Worm (Caenorhabditis elegans) whole organism, dauer: ENCODE data around the gene C40H1.7.

Experiments
- unc-62 ChIP-seq: sonication (generic microtip); optimal IDR thresholded peaks from 2 replicates; lab custom pipeline; 2017; ENCODE audit warnings: missing biosample characterization, missing genetic modification reagents, missing genetic modification characterization

The C40H1.7 gene

DNA sequence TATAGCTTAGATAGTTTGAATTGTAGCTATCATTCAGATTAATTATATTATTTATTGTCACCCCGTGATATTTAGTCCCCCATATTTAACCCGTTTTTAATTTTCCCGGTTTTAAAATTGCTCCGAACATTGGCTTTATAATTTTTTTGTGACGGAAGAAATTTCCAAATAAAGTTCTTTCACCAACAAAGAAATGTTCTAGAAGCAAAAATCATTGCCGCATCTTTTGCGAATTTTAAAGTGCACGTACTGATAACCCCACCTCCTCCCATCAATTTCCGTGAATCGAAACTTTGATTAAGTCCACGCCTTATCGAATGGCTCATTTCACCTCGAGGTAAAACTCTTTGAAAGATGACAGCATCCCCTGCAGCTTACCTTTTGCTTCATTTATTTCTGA, at the start of gene C40H1.7:
TSS of gene C40H1.7 (plus strand) at position 301 of the 400 bp plus-strand sequence.
- no peak for TF ChIP-seq unc-62 (GFP tag; lab: Kevin White, UChicago)

DNA sequence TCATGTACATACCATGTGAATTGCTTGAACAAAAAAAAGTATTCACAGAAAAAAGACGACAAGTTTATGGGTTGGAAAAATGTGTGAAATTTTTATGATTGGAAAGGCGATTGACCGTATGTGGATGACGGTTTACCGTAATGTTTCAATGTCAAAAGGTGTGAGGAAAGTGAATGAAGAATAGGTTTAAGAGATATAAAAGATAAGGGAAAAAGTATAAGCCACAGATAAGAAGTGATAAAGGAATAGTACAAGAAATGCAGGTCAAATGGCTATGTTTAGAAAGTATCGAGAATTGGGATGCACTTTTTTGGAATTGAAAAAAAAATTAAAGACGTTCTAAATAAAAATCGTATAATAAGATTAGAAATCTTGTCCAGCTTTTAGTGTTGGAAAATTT, 47.0 kb upstream of the C40H1.7 start:
- no peak for TF ChIP-seq unc-62 (GFP tag; lab: Kevin White, UChicago)

DNA sequence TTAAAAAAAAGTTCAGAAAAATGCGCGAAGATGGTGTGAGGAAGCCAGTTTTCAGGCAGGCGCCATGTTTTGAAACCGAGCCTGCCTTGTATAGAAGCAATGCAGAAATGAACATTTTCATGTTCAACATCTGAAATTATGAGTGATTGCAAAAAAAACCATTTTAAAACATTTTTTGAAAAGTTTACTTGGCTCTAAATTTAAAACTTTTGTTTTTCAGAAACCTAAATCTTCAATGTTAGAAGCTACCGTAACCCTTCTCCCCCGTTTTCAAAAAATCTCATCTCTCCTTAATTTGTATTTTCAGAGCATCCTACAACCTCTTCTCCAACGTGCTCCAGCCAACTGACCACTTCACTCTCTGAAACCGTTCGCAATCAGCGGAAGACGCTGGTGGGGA, 43.3 kb upstream of the C40H1.7 start, which contains the start of gene fozi-1:
TSS of gene fozi-1 (plus strand) at position 301 of the 400 bp plus-strand sequence.
- TF ChIP-seq unc-62 (GFP tag; lab: Kevin White, UChicago): no peak

DNA sequence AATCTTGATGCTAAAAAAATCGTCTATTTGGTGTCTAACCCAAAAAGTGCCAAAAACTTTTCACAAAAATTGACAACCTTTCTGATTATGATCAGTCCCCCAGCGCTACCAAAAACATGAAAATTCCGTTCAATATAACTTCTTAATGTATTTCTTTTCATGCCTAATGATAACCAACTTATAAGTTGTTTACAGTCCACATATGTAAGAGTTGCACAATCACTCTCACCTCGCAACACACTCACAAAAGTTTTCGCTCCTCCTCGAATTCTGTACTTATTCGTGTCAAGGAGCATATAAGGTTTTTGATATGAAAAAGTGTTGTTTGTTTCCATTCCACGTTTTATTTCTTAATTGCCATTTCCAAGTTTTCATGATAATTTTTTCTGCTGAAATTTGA, 36.3 kb upstream of the C40H1.7 start:
- no peak for TF ChIP-seq unc-62 (GFP tag; lab: Kevin White, UChicago)

DNA sequence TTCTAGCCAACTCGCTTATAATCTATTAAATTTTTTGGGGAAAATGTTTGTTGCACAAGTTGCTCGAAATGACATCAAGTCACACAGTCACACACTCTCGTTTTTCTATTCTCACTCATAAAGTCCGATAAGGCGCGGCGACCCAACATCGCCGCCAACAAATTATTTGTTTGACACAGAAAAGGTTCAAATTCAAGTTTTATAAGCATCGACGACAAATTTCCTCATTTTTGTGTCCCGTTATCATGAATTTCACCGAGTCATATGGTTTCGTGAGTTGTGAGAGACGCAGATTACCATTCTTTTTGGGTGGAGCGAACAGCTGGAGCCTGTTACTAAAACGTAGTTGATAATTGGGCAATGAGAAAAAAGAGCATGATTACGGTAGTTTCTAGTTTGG, 35.0 kb upstream of the C40H1.7 start:
- no peak for TF ChIP-seq unc-62 (GFP tag; lab: Kevin White, UChicago)

DNA sequence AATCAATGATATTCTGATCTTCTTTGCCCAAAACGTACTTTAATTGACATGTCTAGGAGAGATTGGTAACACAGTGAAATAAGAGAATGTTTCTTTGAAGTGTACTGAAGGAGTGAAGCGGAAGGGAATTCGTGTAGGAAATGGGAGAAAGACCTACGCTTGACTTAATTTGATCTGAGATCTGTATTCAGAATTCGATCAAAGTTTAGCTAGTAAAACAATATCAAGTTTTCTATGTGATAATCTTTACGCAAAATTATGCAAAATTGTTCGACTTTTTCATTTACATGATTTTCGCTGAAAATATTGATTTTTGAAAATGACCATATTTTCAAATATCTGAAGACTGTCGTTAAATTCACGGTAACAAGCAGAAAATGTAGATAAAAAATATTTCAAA, 27.5 kb upstream of the C40H1.7 start, which contains the start of gene K01B6.4:
TSS of gene K01B6.4 (minus strand) at position 101 of the 400 bp plus-strand sequence.
- TF ChIP-seq unc-62 (GFP tag; lab: Kevin White, UChicago): no peak

DNA sequence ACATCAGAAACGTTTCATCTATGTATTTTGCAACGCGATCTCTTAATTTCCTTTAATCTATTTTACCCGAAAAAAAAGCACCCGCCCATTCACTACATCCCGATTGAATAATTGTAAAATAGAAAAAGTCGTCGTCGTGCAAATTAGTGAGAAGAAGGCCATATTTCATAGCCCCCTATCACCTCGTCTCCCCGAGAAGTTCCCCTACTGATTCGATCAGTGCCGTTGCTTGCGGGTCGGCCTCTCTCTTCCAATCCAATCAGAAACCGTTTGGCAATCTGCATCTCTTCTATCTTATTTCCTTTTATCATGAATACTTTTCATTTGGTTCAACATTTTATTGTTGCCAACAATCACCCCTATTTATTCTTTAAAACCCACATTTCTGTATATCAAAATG, 25.7 kb upstream of the C40H1.7 start:
- no peak for TF ChIP-seq unc-62 (GFP tag; lab: Kevin White, UChicago)

DNA sequence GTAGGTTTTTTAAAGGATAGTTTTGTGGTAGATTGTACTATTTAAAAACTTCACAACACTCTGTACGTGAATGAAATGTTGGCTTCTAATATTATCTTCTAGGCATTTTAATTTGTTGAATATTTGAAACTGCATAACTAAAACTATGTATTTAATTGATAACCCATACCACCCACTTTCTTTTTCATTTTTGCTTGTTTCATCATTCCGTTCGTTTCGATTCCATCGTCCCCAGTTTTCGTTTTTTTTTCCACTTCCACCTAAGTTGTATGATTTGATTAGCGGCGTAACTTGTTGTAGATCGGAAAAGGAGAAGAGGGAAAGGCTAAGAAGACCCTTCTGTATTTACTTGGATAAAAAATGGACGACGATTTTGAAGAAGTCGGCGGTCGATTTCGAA, 24.9 kb upstream of the C40H1.7 start, which contains the start of gene K01B6.3:
TSS of gene K01B6.3 (plus strand) at position 301 of the 400 bp plus-strand sequence.
- no peak for TF ChIP-seq unc-62 (GFP tag; lab: Kevin White, UChicago)

DNA sequence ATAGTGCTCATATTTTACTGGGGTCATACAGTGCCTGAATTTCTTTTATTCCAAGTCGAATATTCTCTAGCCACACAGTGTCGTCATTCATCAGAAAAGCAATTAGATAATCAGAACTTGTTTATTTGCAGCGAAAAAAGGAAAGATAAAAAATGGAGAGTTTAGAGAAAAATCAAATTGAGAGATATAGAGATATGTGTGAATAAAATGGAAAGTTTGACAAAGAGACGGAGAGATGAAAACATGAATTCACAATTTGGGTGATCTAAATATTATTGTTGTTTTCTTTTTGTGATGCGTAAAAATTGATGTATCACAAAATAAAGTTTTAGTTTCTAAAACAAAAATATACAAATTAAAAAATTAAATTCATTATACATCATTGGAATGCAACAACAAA, 24.2 kb upstream of the C40H1.7 start:
- TF ChIP-seq unc-62 (GFP tag; lab: Kevin White, UChicago): no peak

DNA sequence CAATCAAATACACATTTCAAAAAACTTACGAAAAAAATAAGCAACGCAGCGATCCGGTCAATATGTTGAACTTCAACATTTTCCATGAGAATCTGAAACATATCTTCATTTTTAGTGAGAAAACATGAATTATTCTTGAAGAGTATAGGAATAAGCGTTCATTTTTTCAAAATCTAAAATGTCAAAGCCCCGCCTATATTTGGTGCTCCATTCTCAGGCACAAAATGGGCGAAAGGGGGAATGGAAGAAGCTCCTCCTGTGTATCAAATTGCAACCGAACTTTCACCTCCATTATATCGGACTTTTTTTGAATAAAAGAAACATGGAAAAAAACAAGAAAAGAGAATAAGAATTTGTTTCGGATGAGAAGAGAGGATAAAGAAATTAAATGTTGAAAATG, 18.2 kb upstream of the C40H1.7 start, which contains the start of gene srx-45:
TSS of gene srx-45 (minus strand) at position 101 of the 400 bp plus-strand sequence.
- no peak for TF ChIP-seq unc-62 (GFP tag; lab: Kevin White, UChicago)

DNA sequence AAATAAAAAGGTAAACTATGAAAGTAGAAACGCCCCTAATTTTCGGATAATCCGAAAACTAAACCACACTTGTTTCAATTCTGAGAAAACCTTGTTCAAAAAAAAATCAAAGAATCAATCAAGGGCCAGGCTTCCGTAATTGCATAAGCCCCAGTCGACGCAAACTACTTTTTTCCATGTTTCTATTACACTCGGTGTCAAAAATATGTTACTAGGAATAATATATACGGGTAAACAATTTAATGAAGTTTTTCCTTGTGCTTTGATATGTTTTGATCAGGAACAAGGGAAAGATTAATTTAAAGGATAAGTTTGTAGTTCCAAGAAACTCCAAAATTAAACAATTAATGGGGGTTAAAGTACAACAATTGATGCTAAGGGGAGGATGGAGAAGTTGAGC, 15.0 kb upstream of the C40H1.7 start:
- TF ChIP-seq unc-62 (GFP tag; lab: Kevin White, UChicago): no peak

DNA sequence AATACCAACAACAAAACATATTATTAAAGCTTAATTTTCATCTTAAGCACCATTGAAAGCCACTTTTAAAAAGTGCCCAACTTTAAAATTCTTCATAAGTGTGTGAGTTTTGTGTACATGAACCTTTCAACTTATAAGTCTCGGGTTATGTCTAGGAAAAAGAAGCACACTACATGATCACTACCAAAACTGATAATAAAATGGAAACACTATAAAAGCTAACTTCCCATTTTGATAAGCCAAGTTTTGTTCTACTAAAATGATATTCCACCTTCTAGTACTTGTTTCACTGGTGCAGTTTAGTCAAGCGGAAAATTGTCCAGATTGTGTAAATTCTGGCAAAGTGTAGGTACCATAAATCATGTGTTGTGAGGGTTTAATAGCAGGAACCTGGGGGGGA, 10.3 kb upstream of the C40H1.7 start, which contains the start of gene C40H1.8:
TSS of gene C40H1.8 (plus strand) at position 242 of the 400 bp plus-strand sequence.
- TF ChIP-seq unc-62 (GFP tag; lab: Kevin White, UChicago): no peak

DNA sequence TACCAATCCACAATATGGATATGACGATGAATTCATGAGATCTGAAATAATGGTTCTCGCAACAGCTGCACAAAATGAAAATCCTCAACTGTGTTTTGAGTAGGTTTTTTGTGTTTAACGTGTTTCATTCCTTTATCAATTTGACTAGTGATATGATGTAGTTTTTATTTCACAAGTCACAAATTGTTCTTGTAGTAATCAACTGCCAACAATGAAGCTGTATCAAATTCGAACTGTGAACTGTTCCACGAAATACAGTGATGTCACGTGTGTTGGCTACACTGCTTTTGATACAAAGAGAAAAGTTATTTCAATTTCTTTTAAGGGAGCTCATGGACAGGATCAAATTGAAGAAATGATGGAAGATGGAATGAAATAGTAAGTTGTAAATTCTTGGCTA, 9.6 kb upstream of the C40H1.7 start:
- TF ChIP-seq unc-62 (GFP tag; lab: Kevin White, UChicago): no peak

DNA sequence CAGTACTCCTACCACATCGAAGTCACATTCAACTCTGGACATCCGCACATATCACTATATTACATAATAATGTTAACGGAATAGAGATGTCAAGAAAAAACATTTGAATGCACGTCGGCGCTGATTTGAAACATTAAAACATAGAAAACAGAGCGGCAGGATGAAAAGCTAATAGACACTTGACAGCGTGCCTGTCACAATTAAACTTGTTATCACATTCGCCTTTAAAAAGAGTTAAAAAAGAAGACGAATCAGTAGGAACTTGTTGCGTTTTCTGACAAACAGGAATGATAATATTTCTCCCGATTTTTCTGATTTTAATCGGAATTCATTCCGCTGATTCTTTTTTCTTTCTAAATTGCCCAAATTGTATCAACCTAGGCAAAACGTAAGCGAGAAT, 7.2 kb upstream of the C40H1.7 start:
- TF ChIP-seq unc-62 (GFP tag; lab: Kevin White, UChicago): no peak

DNA sequence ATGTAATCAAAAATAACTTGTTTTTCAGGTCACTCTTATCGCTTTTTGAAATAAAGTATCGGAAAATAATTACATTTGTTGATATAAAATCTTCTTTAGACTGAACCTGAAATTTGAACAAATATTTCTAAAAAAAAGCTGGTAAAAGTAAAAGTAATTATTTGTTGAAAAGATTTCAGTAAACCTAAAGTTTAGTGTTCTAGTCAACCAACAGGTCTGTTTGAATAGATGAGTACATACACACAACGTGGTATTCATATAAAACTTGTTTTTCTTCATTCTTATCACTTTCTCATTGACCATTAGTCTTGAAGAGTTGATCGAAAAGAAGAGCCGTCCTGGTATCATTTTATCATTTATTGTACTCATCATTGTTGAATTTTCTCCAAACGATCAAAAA, 5.2 kb upstream of the C40H1.7 start, which contains the start of gene C40H1.9:
TSS of gene C40H1.9 (plus strand) at position 301 of the 400 bp plus-strand sequence.
- TF ChIP-seq unc-62 (GFP tag; lab: Kevin White, UChicago): no peak

DNA sequence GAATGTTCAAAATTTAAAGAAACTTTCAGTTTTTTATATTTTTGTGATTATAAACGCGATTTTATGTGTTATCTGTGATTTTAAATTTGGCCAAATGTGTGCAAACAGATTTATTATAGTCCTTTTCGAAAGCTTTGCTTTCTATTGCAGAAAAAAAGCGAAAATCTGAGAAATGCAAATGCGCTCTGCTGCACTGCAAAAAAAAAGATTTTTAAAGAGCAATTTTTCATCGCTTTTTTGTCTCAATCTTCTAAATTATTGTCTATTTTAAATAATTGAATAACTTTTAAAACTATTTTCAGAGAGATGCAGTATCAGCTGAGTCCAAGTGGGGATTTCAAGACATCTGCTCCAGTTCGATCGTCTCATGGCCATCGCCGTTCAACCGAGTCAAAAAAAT, 2.8 kb upstream of the C40H1.7 start, which contains the start of gene cpb-1:
TSS of gene cpb-1 (plus strand) at position 301 of the 400 bp plus-strand sequence.
- TF ChIP-seq unc-62 (GFP tag; lab: Kevin White, UChicago): no peak

DNA sequence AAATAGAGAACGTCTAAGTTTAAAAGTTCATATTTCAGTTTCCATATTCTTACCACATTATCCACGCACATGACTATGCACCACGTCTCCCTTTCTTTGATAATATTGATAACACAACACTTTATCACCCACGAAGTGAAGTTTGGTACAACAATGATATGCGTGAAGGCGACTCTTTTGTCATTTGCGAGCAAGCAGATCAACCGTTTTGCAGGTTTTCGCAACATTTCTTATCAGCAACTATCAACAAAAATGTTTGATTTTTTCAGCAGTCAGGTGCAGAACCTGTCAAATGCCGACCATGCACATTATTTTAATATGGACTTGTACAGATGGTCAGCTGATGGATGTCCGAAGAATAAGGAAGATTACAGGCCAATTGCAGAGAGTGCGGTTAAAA, 1.7 kb downstream of the C40H1.7 start:
- TF ChIP-seq unc-62 (GFP tag; lab: Kevin White, UChicago): no peak
